Worm (Caenorhabditis elegans) whole organism, L4/young adult: ENCODE results near the gene F56C9.10.

ENCODE experiments used
- W03F9.2 ChIP-seq: fragments of 150-350 bp; optimal IDR thresholded peaks from 2 replicates; lab custom pipeline; 2014; ENCODE audit warnings: missing biosample characterization, missing genetic modification characterization
- dao-5 ChIP-seq: sonication (generic microtip); optimal IDR thresholded peaks from 2 replicates; lab custom pipeline; 2016; ENCODE audit warnings: missing genotype, missing genetic modification characterization, moderate library complexity, missing compliant biosample characterization
- him-1 ChIP-seq: sonication (generic microtip); optimal IDR thresholded peaks from 2 replicates; lab custom pipeline; 2016; ENCODE audit warnings: missing genotype, missing genetic modification reagents, missing genetic modification characterization, missing compliant biosample characterization

Gene F56C9.10

DNA sequence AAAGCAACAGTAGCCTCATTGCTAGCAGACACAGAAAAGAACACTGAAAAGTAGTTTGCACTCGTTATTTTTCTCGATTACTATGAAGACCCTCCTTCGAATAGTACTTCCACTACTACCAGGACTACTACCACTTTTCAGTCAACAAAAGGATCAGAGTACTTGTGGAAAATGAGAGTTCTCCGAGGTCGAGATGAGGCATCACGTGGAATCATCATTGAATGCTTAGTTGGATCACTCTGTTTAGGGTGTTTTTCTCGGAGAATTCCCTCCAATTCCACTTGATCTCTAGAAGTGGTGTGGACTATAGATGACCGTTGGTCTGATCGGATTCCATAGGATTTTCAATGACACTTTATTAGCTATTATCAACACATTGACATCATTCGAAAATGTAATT is 34.4 kb downstream of the F56C9.10 start:
- TF ChIP-seq him-1 (tag; lab: Kevin White, UChicago) = no peak
- no peak for TF ChIP-seq W03F9.2
- TF ChIP-seq dao-5 (tag; lab: Kevin White, UChicago) = no peak

DNA sequence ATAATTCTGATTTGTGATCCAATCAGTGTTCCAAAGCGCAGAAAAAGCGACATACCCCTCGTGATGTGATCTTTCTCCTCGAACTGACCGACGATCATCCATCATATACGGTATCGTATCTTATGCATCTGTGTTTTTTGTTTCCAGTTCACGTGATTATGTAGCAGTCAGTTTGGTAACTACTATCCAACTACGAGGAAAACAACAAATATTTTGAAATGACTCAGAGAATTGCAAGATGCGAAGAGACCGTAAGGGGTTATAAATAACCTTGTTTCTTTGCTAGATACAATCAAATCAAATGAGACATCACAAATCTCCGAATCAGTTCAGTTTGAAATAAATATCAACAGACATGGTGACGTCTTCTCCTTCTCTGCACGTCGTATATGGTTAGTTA is 34.9 kb downstream of the F56C9.10 start:
- no peak for TF ChIP-seq dao-5 (tag; lab: Kevin White, UChicago)
- no peak for TF ChIP-seq him-1 (tag; lab: Kevin White, UChicago)
- TF ChIP-seq W03F9.2 = no peak

DNA sequence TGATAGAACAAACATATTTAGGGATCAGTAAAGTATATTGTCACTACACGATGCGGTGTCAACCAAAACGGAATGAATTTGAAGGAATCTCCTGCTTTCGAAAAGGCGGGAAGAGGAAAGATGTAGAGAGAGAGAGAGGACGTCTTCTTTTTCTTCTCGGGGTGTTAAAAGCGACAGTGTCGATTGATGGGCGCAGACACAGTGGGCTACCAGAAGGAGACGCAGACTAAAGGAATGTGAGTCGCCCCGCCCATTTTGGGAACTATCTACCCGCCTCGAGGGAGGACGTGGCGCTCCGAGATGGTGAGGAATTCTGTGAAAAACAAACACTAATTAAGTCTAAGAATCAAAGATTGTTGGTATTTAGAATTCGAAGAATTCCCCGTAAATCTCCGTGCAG is 35.6 kb downstream of the F56C9.10 start, which contains the start of the genes B0361.14 and B0361.9:
TSS of gene B0361.14 (minus strand) at position 66 of the 400 bp plus-strand sequence.
TSS of gene B0361.9 (minus strand) at position 166 of the 400 bp plus-strand sequence.
- TF ChIP-seq him-1 (tag; lab: Kevin White, UChicago) (no peak), W03F9.2 (no peak), dao-5 (tag; lab: Kevin White, UChicago) (no peak)

DNA sequence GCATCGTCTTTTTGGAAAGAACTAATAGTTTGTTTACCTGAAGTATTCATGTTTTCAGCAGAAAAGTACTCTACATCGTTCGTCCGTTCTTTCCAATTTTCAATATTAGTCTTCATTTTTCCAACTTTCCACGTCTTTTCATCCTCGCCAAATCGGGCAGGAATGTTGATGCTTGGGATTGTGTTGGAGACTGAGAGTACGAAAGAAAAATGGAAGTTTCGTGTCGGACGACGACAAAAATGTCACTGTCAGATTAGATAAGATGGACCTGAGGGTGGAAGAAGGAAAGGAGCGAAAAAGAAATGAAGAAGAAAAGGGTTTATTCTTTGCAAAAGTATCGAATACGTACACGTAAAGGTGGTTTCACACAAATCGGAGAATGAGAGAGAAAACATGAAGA is 37.1 kb downstream of the F56C9.10 start:
- no peak for TF ChIP-seq dao-5 (tag; lab: Kevin White, UChicago)
- TF ChIP-seq him-1 (tag; lab: Kevin White, UChicago) = no peak
- TF ChIP-seq W03F9.2 = no peak

DNA sequence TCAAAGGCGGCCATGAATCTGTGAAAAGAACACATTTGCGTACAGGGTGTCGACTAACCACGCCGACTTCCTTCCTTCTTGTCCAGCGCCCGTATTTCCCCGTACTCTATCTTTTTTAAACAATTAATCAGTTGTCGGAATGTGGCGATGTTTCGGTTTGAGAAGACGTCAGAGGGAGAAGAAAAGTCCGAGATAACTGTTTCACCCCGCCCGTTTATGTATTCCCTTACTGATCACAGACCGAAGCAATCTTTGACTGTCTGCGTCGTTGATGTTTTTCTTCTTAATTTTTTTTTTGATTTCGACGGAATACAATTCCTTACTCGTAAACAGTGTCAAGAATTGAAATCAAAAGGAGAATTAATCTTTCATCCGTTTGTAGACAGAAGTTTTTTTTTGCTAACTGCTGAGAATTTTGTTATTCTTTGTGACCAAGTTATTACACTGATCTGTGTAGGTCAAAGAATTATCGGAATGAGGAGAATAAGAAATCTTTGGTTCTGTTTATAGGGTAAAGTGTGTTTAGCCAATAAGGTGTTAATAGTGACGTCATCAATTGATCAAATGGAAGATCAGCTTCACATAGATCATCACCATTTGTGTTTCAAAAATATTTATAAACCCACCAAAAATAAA is 38.0 kb downstream of the F56C9.10 start:
- no peak for TF ChIP-seq dao-5 (tag; lab: Kevin White, UChicago)
- no peak for TF ChIP-seq W03F9.2
- TF ChIP-seq him-1 (tag; lab: Kevin White, UChicago) = no peak

DNA sequence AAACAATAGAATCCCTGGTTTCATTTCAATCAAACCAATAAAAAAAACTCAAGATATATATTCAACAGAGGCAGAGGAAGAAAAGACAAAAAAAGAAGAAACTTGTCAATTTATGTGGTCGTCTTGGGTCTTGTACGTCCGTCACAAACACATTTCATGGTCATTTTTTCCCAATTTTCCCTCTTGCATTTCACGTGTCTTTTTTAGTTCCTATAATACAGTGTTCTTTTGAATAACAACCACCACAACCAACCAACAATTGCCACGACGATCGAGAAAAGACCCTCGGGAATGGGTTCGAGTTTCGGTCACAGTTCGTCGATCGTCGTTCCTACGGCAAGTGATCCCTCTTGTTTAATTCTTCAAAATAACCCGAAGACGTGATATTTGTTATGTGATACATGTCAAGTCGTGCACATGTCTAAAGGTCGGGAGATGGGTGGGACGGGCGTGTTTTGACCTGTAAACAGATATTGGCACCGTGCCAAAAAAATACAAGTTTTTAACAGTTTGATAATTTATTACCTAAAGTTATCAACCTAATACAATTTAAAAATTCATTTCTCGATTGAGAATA is 38.9 kb downstream of the F56C9.10 start:
- TF ChIP-seq him-1 (tag; lab: Kevin White, UChicago) = no peak
- no peak for TF ChIP-seq W03F9.2
- TF ChIP-seq dao-5 (tag; lab: Kevin White, UChicago) = no peak

DNA sequence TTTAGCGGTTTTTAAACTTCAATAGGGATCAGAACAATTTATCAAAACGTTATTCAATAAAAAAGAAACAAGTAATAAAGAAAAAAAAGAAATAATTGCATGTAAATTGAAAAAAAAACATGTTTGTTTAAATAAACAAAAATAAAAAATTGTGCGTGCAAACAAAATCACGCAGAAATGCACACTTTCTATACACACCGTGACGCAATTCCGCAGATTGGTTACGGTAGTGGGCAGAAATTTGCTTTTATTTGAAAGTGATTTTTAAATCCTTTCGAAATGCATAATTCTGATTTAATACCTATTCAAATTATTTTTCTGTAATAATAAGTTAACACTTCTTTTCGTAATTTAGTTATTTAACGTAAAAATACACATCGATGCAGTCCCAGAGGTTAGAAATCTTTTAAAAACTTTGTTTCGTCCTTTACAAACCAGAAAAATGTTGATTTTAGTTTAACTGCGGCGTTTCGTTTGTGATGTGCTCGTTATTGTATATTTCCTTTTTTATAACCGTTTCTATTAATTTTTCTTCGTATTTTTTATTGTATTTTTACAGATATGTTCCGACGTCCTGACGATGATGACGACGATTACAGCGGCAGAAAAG is 41.9 kb downstream of the F56C9.10 start, which contains the start of gene cwf-19L2:
TSS of gene cwf-19L2 (plus strand) at position 560 of the 610 bp plus-strand sequence.
- TF ChIP-seq W03F9.2 (peak; percentile 27), dao-5 (tag; lab: Kevin White, UChicago) (no peak)

DNA sequence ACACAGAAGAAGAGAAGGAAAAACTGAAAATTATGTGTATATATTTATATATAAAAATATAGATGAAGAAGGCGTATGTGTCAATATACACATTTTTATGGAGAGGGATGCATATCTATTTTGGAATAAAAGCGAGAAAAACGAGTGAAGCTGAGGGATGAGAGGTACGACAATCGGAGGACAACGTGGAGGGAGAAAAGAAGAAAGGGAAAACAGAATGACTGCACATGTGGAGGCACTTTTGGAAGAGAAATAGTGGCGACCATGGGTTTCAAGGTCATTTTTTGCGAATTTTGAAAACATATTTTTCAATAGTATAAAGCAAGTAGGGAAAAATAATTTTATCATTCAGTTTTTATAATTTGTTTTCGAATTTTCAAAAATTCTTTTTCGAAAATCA is 42.5 kb downstream of the F56C9.10 start:
- no peak for TF ChIP-seq W03F9.2
- TF ChIP-seq dao-5 (tag; lab: Kevin White, UChicago) = no peak
- no peak for TF ChIP-seq him-1 (tag; lab: Kevin White, UChicago)

DNA sequence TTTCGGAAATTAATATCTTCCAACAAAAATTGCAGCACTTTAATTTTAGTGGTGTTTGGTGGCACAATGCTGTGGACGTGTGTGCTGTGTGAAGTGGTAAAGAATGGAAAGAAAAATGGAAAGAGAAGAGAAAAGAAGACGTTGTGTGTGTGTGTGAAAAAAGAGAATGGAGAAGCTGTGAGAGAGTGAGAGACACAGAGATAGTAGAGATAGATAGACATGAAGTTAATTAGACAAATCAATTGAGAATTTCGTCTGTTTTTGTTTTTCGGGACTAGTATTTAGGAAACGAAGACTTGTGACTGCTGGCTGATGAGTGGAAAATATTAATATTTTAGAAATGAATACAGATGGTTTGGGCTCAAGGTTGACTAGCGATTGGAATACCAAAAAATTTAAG is 43.9 kb downstream of the F56C9.10 start:
- TF ChIP-seq dao-5 (tag; lab: Kevin White, UChicago) (no peak), him-1 (tag; lab: Kevin White, UChicago) (no peak), W03F9.2 (no peak)

DNA sequence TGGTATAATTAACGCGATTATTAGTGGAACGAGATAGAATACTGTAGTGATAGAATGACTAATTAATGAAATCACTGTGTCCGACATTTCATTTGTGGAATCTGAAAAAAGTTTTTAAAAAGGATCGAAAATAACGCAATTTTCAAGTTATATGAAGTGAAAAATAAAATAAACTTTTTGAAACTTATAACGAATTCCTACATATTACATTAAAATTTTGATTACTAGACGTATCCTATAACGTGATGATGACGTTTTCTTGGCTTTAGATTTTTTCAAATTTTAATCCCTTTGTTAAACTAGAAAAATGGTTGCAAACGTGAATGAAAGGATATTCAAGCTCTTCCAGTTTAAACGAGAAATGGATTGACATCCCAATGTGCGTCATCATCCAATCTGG is 44.7 kb downstream of the F56C9.10 start, which contains the start of gene algn-11:
TSS of gene algn-11 (minus strand) at position 101 of the 400 bp plus-strand sequence.
- TF ChIP-seq him-1 (tag; lab: Kevin White, UChicago) (no peak), dao-5 (tag; lab: Kevin White, UChicago) (no peak), W03F9.2 (no peak)

DNA sequence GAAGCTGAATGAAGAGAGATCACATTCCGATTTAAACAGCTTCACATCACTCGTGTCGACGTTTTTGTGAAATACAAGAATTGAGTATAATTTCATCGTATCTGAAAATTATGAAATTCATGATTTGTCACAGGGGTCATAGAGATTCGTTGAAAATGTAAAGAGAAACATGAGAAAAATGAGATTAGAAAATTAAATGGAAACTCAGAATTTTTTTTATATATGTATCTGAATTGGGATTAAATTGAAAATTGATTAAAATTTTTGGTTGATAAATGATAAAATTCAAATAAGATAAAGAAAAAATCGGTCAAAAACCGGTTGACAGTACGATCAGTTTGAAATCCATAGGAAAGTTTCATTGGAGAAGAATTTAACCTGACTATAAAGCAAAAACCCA is 47.6 kb downstream of the F56C9.10 start, which contains the start of gene ykt-6:
TSS of gene ykt-6 (minus strand) at position 101 of the 400 bp plus-strand sequence.
- TF ChIP-seq him-1 (tag; lab: Kevin White, UChicago) = no peak
- TF ChIP-seq W03F9.2 = no peak
- TF ChIP-seq dao-5 (tag; lab: Kevin White, UChicago) = no peak

DNA sequence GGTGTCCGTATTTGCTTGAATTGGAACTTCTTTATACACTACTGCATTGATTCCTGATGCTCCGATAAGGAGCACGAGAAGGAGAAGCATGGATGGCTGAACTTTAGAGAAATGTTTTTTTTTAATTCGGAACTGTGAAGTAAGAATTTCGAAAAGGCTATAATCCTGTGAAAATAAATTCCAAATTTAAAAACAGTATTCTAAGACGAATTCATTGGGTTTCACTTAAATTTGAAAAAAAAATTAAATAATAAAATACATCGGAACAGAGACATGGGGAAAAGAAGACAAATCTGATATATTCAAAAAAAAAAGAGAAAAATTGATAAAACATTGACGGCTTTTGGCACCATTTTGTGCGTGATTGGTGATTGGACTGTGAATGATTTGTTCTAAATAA is 49.3 kb downstream of the F56C9.10 start, which contains the start of gene pho-5:
TSS of gene pho-5 (minus strand) at position 101 of the 400 bp plus-strand sequence.
- TF ChIP-seq W03F9.2 (no peak), him-1 (tag; lab: Kevin White, UChicago) (no peak), dao-5 (tag; lab: Kevin White, UChicago) (no peak)

DNA sequence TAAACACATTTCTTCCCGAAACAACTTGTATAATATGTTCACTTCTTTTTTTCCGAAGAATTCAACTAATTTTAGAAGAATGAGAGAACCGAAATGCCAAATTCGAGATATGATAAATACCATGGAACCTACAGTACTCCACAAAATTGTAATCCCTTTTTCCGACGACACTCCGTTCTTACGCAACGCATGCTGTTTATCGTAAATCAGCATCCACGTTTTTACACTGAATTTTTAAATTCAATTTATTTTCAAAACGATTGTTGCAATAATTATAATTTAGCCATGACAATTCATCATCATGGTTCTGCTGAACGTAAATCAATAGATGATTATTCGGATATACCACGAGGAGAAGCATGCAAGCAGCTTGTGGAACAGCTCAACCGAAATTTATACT is 53.9 kb downstream of the F56C9.10 start, which contains the start of gene B0361.3:
TSS of gene B0361.3 (plus strand) at position 284 of the 400 bp plus-strand sequence.
- no peak for TF ChIP-seq dao-5 (tag; lab: Kevin White, UChicago)
- TF ChIP-seq W03F9.2 = no peak
- no peak for TF ChIP-seq him-1 (tag; lab: Kevin White, UChicago)
